Fruit fly (Drosophila melanogaster): ENCODE data around the gene CG13970.

The CG13970 gene

DNA sequence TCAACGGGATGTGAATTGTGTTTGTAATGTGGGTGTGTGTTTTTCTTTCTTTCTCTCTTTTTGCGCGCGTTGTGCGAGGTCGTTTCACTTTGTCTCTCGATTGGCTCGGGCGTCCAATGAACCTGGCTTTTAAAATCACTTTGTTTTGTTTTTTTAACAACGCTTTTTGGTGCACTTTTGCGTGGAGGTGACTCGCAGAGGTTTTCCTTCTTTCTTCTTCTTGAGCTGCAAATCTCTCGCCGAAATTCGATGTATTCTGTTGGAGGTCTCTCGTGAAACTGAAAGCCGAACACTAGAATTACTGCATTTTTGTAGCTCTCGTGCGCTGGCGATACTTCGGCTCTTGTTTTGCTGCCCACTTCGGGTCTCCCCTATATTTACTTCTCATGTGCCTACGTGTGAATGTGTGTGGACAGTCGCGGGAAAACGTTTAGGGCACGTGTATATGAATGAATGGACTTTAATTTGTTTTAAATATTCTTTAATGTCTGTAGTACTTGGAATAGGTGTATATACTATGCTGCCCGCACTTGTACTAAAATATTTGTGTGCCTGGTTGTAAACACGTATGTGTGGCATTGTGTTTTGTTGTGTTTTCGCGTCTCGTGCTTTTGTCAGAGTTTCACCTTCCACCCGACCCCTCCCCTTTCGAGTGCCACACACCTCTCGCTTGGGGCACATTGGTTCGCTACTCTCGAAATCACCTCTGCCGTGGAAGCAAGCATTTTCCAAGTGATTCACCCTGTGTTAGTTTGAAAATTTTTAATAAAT lies 19.0 kb downstream of the CG13970 start, which contains the start of gene fok (continued):
- TF ChIP-seq Gsc (GFP tag; IDR thresholded peaks at IDR 0.05) (no peak; the same call in 1 of the 2 replicates), Jarid2 (GFP tag; optimal IDR thresholded peaks at IDR 0.05) (peak; percentile 82), gsb-n (tag; optimal IDR thresholded peaks at IDR 0.05) (peak; percentile 96), ATbp (GFP tag; optimal IDR thresholded peaks at IDR 0.05) (peak; percentile 97), ham (GFP tag; IDR thresholded peaks at IDR 0.05) (peak; percentile 86), CG4707 (GFP tag; optimal IDR thresholded peaks at IDR 0.05) (peak; percentile 87), phol (tag; optimal IDR thresholded peaks at IDR 0.05) (peak; percentile 93), CG18011 (GFP tag; optimal IDR thresholded peaks at IDR 0.05) (peak; percentile 86), trem (tag; optimal IDR thresholded peaks at IDR 0.05) (peak; percentile 93), CG2199 (GFP tag; IDR thresholded peaks at IDR 0.05) (peak; percentile 82; the same call in 2 of the 3 replicates), CG6272 (GFP tag; IDR thresholded peaks at IDR 0.05) (peak; percentile 89), sim (GFP tag; IDR thresholded peaks at IDR 0.05) (peak; percentile 86), CG33557 (GFP tag; optimal IDR thresholded peaks at IDR 0.05) (peak; percentile 96), CG8944 (GFP tag; optimal IDR thresholded peaks at IDR 0.05) (peak; percentile 89), Eip74EF (GFP tag; optimal IDR thresholded peaks at IDR 0.05) (peak in 1 of 2 experiments; percentile 96), CG10431 (GFP tag; optimal IDR thresholded peaks at IDR 0.05) (peak; percentile 89), CG15514 (GFP tag; optimal IDR thresholded peaks at IDR 0.05) (peak; percentile 92), Sry-β (GFP tag; optimal IDR thresholded peaks at IDR 0.05) (peak; percentile 52), CG3838 (GFP tag; optimal IDR thresholded peaks at IDR 0.05) (peak; percentile 90), bab2 (GFP tag; optimal IDR thresholded peaks at IDR 0.05) (peak; percentile 94), CkIIα-i1 (GFP tag; IDR thresholded peaks at IDR 0.05) (no peak), Hr51 (GFP tag; optimal IDR thresholded peaks at IDR 0.05) (peak; percentile 94 to 97), CG1603 (tag; optimal IDR thresholded peaks at IDR 0.05) (peak; percentile 83), zen (tag; optimal IDR thresholded peaks at IDR 0.05) (peak; percentile 92), unc-4 (GFP tag; IDR thresholded peaks at IDR 0.05; ENCODE audit: partially characterized antibody) (0 out of 2 replicates have a peak, but pooled peaks have one; percentile 25), bigmax (GFP tag; optimal IDR thresholded peaks at IDR 0.05) (peak; percentile 44), Ravus (GFP tag; IDR thresholded peaks at IDR 0.05) (peak; percentile 78), Ets65A (GFP tag) (peak; percentile 98), CG4328 (GFP tag; optimal IDR thresholded peaks at IDR 0.05) (peak; percentile 99), YL-1 (GFP tag; optimal IDR thresholded peaks at IDR 0.05) (peak; percentile 92), D (optimal IDR thresholded peaks at IDR 0.05) (no peak), D (GFP tag; optimal IDR thresholded peaks at IDR 0.05) (peak; percentile 97), stc (GFP tag; IDR thresholded peaks at IDR 0.05) (peak; percentile 89), ewg (GFP tag; optimal IDR thresholded peaks at IDR 0.05) (peak; percentile 91), HLHmδ (GFP tag; optimal IDR thresholded peaks at IDR 0.05) (peak; percentile 75), Nf-YA (GFP tag; IDR thresholded peaks at IDR 0.05) (peak; percentile 75), sna (GFP tag; IDR thresholded peaks at IDR 0.05; ENCODE audit: partially characterized antibody) (no peak), Ets97D (GFP tag; optimal IDR thresholded peaks at IDR 0.05) (peak; percentile 82), CG3847 (GFP tag; IDR thresholded peaks at IDR 0.05) (peak; percentile 95), GATAe (GFP tag; conservative IDR thresholded peaks at IDR 0.05) (peak; percentile 83; the same call in 1 of the 2 replicates), toy (GFP tag; IDR thresholded peaks at IDR 0.05) (peak; percentile 81), CG10321 (GFP tag; IDR thresholded peaks at IDR 0.05) (peak; percentile 71; the same call in 1 of the 2 replicates), sens (GFP tag) (peak; percentile 99), Kr (GFP tag; optimal IDR thresholded peaks at IDR 0.05) (peak; percentile 30), ftz-f1 (GFP tag; optimal IDR thresholded peaks at IDR 0.05) (peak; percentile 83), CG6765 (GFP tag; optimal IDR thresholded peaks at IDR 0.05) (peak; percentile 98), Lim3 (GFP tag; IDR thresholded peaks at IDR 0.05) (peak; percentile 66; the same call in 1 of the 2 replicates), pfk (GFP tag; optimal IDR thresholded peaks at IDR 0.05) (peak; percentile 65), Hr39 (optimal IDR thresholded peaks at IDR 0.05) (no peak)

All from whole organism, embryonic.